Fruit fly (Drosophila melanogaster): ENCODE data around the gene Rca1.

The Rca1 gene

dm6 chr2L:6836114-6836513 lies 16.0 kb upstream of the Rca1 start:
- no peak for TF ChIP-seq Sin3A (optimal IDR thresholded peaks at IDR 0.05)
- no peak for TF ChIP-seq Myc (optimal IDR thresholded peaks at IDR 0.05)
- TF ChIP-seq insv (optimal IDR thresholded peaks at IDR 0.05): no peak
- no peak for TF ChIP-seq psq (optimal IDR thresholded peaks at IDR 0.05)
- TF ChIP-seq h (optimal IDR thresholded peaks at IDR 0.05): no peak
- TF ChIP-seq ttk (optimal IDR thresholded peaks at IDR 0.05): no peak

dm6 chr2L:6837829-6838228 lies 14.3 kb upstream of the Rca1 start:
- no peak for TF ChIP-seq insv (optimal IDR thresholded peaks at IDR 0.05)
- TF ChIP-seq psq (optimal IDR thresholded peaks at IDR 0.05): no peak

dm6 chr2L:6841349-6841748 lies 10.8 kb upstream of the Rca1 start:
- TF ChIP-seq psq (optimal IDR thresholded peaks at IDR 0.05): no peak
- TF ChIP-seq insv (optimal IDR thresholded peaks at IDR 0.05): no peak
- TF ChIP-seq Sin3A (optimal IDR thresholded peaks at IDR 0.05): no peak
- TF ChIP-seq h (optimal IDR thresholded peaks at IDR 0.05): no peak
- TF ChIP-seq ttk (optimal IDR thresholded peaks at IDR 0.05): no peak
- no peak for TF ChIP-seq Myc (optimal IDR thresholded peaks at IDR 0.05)

dm6 chr2L:6843434-6843833 lies 8.7 kb upstream of the Rca1 start:
- TF ChIP-seq Sin3A (optimal IDR thresholded peaks at IDR 0.05): no peak
- no peak for TF ChIP-seq Myc (optimal IDR thresholded peaks at IDR 0.05)
- TF ChIP-seq ttk (optimal IDR thresholded peaks at IDR 0.05): no peak
- no peak for TF ChIP-seq psq (optimal IDR thresholded peaks at IDR 0.05)
- TF ChIP-seq insv (optimal IDR thresholded peaks at IDR 0.05): no peak
- TF ChIP-seq h (optimal IDR thresholded peaks at IDR 0.05): no peak

dm6 chr2L:6850963-6851362 lies 1.2 kb upstream of the Rca1 start:
- TF ChIP-seq insv (optimal IDR thresholded peaks at IDR 0.05) (no peak), Sin3A (optimal IDR thresholded peaks at IDR 0.05) (no peak), Myc (optimal IDR thresholded peaks at IDR 0.05) (no peak), ttk (optimal IDR thresholded peaks at IDR 0.05) (no peak), psq (optimal IDR thresholded peaks at IDR 0.05) (no peak), h (optimal IDR thresholded peaks at IDR 0.05) (no peak)

- TF ChIP-seq insv (optimal IDR thresholded peaks at IDR 0.05): no peak
- no peak for TF ChIP-seq h (optimal IDR thresholded peaks at IDR 0.05)
- TF ChIP-seq Sin3A (optimal IDR thresholded peaks at IDR 0.05): no peak
- no peak for TF ChIP-seq ttk (optimal IDR thresholded peaks at IDR 0.05)
- TF ChIP-seq Myc (optimal IDR thresholded peaks at IDR 0.05): no peak
- TF ChIP-seq psq (optimal IDR thresholded peaks at IDR 0.05): no peak
Observed at dm6 chr2L:6853917-6854316, 1.8 kb downstream of the Rca1 start.

- TF ChIP-seq h (optimal IDR thresholded peaks at IDR 0.05) (no peak), insv (optimal IDR thresholded peaks at IDR 0.05) (no peak), Sin3A (optimal IDR thresholded peaks at IDR 0.05) (no peak), Myc (optimal IDR thresholded peaks at IDR 0.05) (no peak), psq (optimal IDR thresholded peaks at IDR 0.05) (no peak), ttk (optimal IDR thresholded peaks at IDR 0.05) (no peak)
Observed at dm6 chr2L:6868178-6868867, 16.2 kb downstream of the Rca1 start.

- TF ChIP-seq psq (optimal IDR thresholded peaks at IDR 0.05) (no peak), insv (optimal IDR thresholded peaks at IDR 0.05) (no peak), ttk (optimal IDR thresholded peaks at IDR 0.05) (no peak), Myc (optimal IDR thresholded peaks at IDR 0.05) (no peak), h (optimal IDR thresholded peaks at IDR 0.05) (no peak), Sin3A (optimal IDR thresholded peaks at IDR 0.05) (no peak)
Observed at dm6 chr2L:6870289-6870688, 18.2 kb downstream of the Rca1 start, which contains the start of gene Nha1. Gene Nha1, minus strand, starts transcription at chr2L:6870389.

dm6 chr2L:6870777-6871176 lies 18.7 kb downstream of the Rca1 start:
- TF ChIP-seq insv (optimal IDR thresholded peaks at IDR 0.05): no peak
- TF ChIP-seq Myc (optimal IDR thresholded peaks at IDR 0.05): no peak
- TF ChIP-seq psq (optimal IDR thresholded peaks at IDR 0.05): no peak
- TF ChIP-seq h (optimal IDR thresholded peaks at IDR 0.05): no peak
- TF ChIP-seq Sin3A (optimal IDR thresholded peaks at IDR 0.05): no peak
- no peak for TF ChIP-seq ttk (optimal IDR thresholded peaks at IDR 0.05)

- TF ChIP-seq insv (optimal IDR thresholded peaks at IDR 0.05) (no peak), Sin3A (optimal IDR thresholded peaks at IDR 0.05) (no peak), h (optimal IDR thresholded peaks at IDR 0.05) (no peak), psq (optimal IDR thresholded peaks at IDR 0.05) (no peak)
Observed at dm6 chr2L:6874006-6874405, 21.9 kb downstream of the Rca1 start.

- TF ChIP-seq Myc (optimal IDR thresholded peaks at IDR 0.05): no peak
- TF ChIP-seq h (optimal IDR thresholded peaks at IDR 0.05): no peak
- no peak for TF ChIP-seq Sin3A (optimal IDR thresholded peaks at IDR 0.05)
- no peak for TF ChIP-seq ttk (optimal IDR thresholded peaks at IDR 0.05)
- no peak for TF ChIP-seq psq (optimal IDR thresholded peaks at IDR 0.05)
- TF ChIP-seq insv (optimal IDR thresholded peaks at IDR 0.05): no peak
Observed at dm6 chr2L:6874526-6875198, 22.5 kb downstream of the Rca1 start, which contains the start of gene Nlg2. Gene Nlg2, plus strand, starts transcription at chr2L:6874900.

Measured in Kc167 (cell line).